Fruit fly (Drosophila melanogaster) whole organism, embryonic: ENCODE data around the gene CG5071.

Experiments used
- Atf3 ChIP-seq: fragments of 200-800 bp; sonication (Bioruptor generic); optimal IDR thresholded peaks from 3 replicates; lab custom pipeline; 2016; ENCODE audit warnings: missing biosample characterization, missing genetic modification characterization
- CG10274 ChIP-seq: fragments of 200-800 bp; sonication (Bioruptor generic); optimal IDR thresholded peaks from 3 replicates; lab custom pipeline; 2017; ENCODE audit warnings: missing biosample characterization, mild to moderate bottlenecking, missing genetic modification characterization
- CG10979 ChIP-seq: fragments of 200-800 bp; sonication (Bioruptor generic); optimal IDR thresholded peaks from 2 replicates; lab custom pipeline; 2018; ENCODE audit warnings: missing biosample characterization, mild to moderate bottlenecking, missing genetic modification characterization, moderate library complexity
- CG11247 ChIP-seq: fragments of 200-800 bp; sonication (Bioruptor generic); IDR thresholded peaks from 2 replicates; pipeline ENCODE4 v1.3.6; 2022; ENCODE audit warnings: missing biosample characterization, missing genetic modification characterization
- CG12299 ChIP-seq: fragments of 200-800 bp; sonication (Bioruptor generic); optimal IDR thresholded peaks from 2 replicates; lab custom pipeline; 2018; ENCODE audit warnings: missing biosample characterization, mild to moderate bottlenecking, missing genetic modification characterization
- CG12744 ChIP-seq: fragments of 200-800 bp; sonication (Bioruptor generic); optimal IDR thresholded peaks from 2 replicates; lab custom pipeline; 2016; ENCODE audit warnings: missing biosample characterization, missing genetic modification characterization
- CG13894 ChIP-seq: fragments of 200-800 bp; sonication (Bioruptor generic); optimal IDR thresholded peaks from 3 replicates; lab custom pipeline; 2018; ENCODE audit warnings: missing biosample characterization, mild to moderate bottlenecking, missing genetic modification characterization, moderate library complexity
- CG15011 ChIP-seq: fragments of 200-800 bp; sonication (Bioruptor generic); optimal IDR thresholded peaks from 3 replicates; lab custom pipeline; 2018; ENCODE audit warnings: missing biosample characterization, mild to moderate bottlenecking, missing genetic modification characterization
- CG2116 ChIP-seq: fragments of 200-800 bp; sonication (Bioruptor generic); optimal IDR thresholded peaks from 3 replicates; lab custom pipeline; 2018; ENCODE audit warnings: missing biosample characterization, mild to moderate bottlenecking, missing genetic modification characterization
- CG4328 ChIP-seq: fragments of 200-800 bp; sonication (Bioruptor generic); optimal IDR thresholded peaks from 3 replicates; lab custom pipeline; 2017; ENCODE audit warnings: missing biosample characterization, missing genetic modification reagents, missing genetic modification characterization
- CG5180 ChIP-seq: fragments of 200-800 bp; sonication (Bioruptor generic); optimal IDR thresholded peaks from 3 replicates; lab custom pipeline; 2017; ENCODE audit warnings: missing biosample characterization, missing genetic modification characterization, mild to moderate bottlenecking, moderate library complexity, missing genetic modification reagents
- CG7745 ChIP-seq: fragments of 200-800 bp; sonication (Bioruptor generic); optimal IDR thresholded peaks from 2 replicates; lab custom pipeline; 2018; ENCODE audit warnings: missing biosample characterization, mild to moderate bottlenecking, missing genetic modification characterization, moderate library complexity
- CG8359 ChIP-seq: fragments of 200-800 bp; sonication (Bioruptor generic); optimal IDR thresholded peaks from 2 replicates; lab custom pipeline; 2017; ENCODE audit warnings: missing biosample characterization, mild to moderate bottlenecking, missing genetic modification characterization, borderline replicate concordance
- CoRest ChIP-seq: fragments of 200-800 bp; sonication (Bioruptor generic); optimal IDR thresholded peaks from 3 replicates; lab custom pipeline; 2018; ENCODE audit warnings: missing biosample characterization, mild to moderate bottlenecking, missing genetic modification characterization, moderate library complexity
- D19B ChIP-seq: fragments of 200-800 bp; sonication (Bioruptor generic); optimal IDR thresholded peaks from 2 replicates; lab custom pipeline; 2017; ENCODE audit warnings: missing biosample characterization, mild to moderate bottlenecking, missing genetic modification characterization
- Dref ChIP-seq: fragments of 200-800 bp; sonication (Bioruptor generic); IDR thresholded peaks from 2 replicates; pipeline ENCODE4 v1.3.6; 2022; ENCODE audit warnings: missing biosample characterization, missing genetic modification characterization
- Fer3 ChIP-seq: fragments of 200-800 bp; sonication (Bioruptor generic); optimal IDR thresholded peaks from 2 replicates; lab custom pipeline; 2018; ENCODE audit warnings: missing biosample characterization, mild to moderate bottlenecking, missing genetic modification characterization, moderate library complexity
- HLH4C ChIP-seq: fragments of 200-800 bp; sonication (Bioruptor generic); IDR thresholded peaks from 3 replicates; pipeline ENCODE4 v1.3.6; 2022; ENCODE audit warnings: missing biosample characterization, missing genetic modification characterization; ENCODE audit not compliant: partially characterized antibody
- Hand ChIP-seq: fragments of 200-800 bp; sonication (Bioruptor generic); optimal IDR thresholded peaks from 2 replicates; lab custom pipeline; 2017; ENCODE audit warnings: mild to moderate bottlenecking, missing biosample characterization, missing genetic modification reagents, missing genetic modification characterization
- Hr3 ChIP-seq: fragments of 200-800 bp; sonication (Bioruptor generic); optimal IDR thresholded peaks from 3 replicates; lab custom pipeline; 2016; ENCODE audit warnings: missing biosample characterization, missing genetic modification characterization
- Lhr ChIP-seq: fragments of 200-800 bp; sonication (Bioruptor generic); optimal IDR thresholded peaks from 3 replicates; lab custom pipeline; 2017; ENCODE audit warnings: mild to moderate bottlenecking, missing biosample characterization, missing genetic modification reagents, missing genetic modification characterization
- MBD-R2 ChIP-seq: fragments of 200-800 bp; sonication (Bioruptor generic); IDR thresholded peaks from 2 replicates; pipeline ENCODE4 v1.3.6; 2022; ENCODE audit warnings: missing biosample characterization, missing genetic modification characterization
- Oli ChIP-seq: fragments of 200-800 bp; sonication (Bioruptor generic); optimal IDR thresholded peaks from 2 replicates; lab custom pipeline; 2018; ENCODE audit warnings: missing biosample characterization, mild to moderate bottlenecking, missing genetic modification characterization, moderate library complexity
- Ravus ChIP-seq: fragments of 200-800 bp; sonication (Bioruptor generic); IDR thresholded peaks from 2 replicates; pipeline ENCODE4 v1.3.6; 2022; ENCODE audit warnings: missing biosample characterization, missing genetic modification characterization
- Scr ChIP-seq: fragments of 200-800 bp; sonication (Bioruptor generic); IDR thresholded peaks from 2 replicates; pipeline ENCODE4 v1.3.6; 2022; ENCODE audit warnings: missing biosample characterization, missing genetic modification characterization; ENCODE audit not compliant: partially characterized antibody
- Side ChIP-seq: fragments of 200-800 bp; sonication (Bioruptor generic); optimal IDR thresholded peaks from 2 replicates; lab custom pipeline; 2016; ENCODE audit warnings: missing biosample characterization, missing genetic modification characterization
- Xbp1 ChIP-seq: fragments of 200-800 bp; sonication (Bioruptor generic); optimal IDR thresholded peaks from 3 replicates; lab custom pipeline; 2016; ENCODE audit warnings: missing biosample characterization, mild to moderate bottlenecking, missing genetic modification characterization
- chinmo ChIP-seq: fragments of 200-800 bp; sonication (Bioruptor generic); IDR thresholded peaks from 4 replicates; pipeline ENCODE4 v1.3.6; 2022; ENCODE audit warnings: missing biosample characterization, missing genetic modification characterization; ENCODE audit not compliant: partially characterized antibody
- ftz-f1 ChIP-seq: fragments of 200-800 bp; sonication (Bioruptor generic); optimal IDR thresholded peaks from 2 replicates; lab custom pipeline; 2016; ENCODE audit warnings: missing biosample characterization, missing genetic modification characterization
- grau ChIP-seq: fragments of 200-800 bp; optimal IDR thresholded peaks from 3 replicates; lab custom pipeline; 2019; ENCODE audit warnings: missing biosample characterization, mild to moderate bottlenecking, missing genetic modification characterization, moderate library complexity
- gro ChIP-seq: fragments of 200-800 bp; sonication (Bioruptor generic); optimal IDR thresholded peaks from 2 replicates; lab custom pipeline; 2016; ENCODE audit warnings: missing biosample characterization, missing genetic modification characterization
- gsb-n ChIP-seq: fragments of 200-800 bp; sonication (Bioruptor generic); optimal IDR thresholded peaks from 3 replicates; lab custom pipeline; 2018; ENCODE audit warnings: missing biosample characterization, mild to moderate bottlenecking, missing genetic modification characterization
- hb ChIP-seq: fragments of 200-800 bp; sonication (Bioruptor generic); IDR thresholded peaks from 3 replicates; pipeline ENCODE4 v1.3.6; 2022; ENCODE audit warnings: missing biosample characterization, missing genetic modification characterization; ENCODE audit not compliant: partially characterized antibody
- hkb ChIP-seq, 2 experiments: fragments of 200-800 bp in 1 of 2; fragments of >200 bp in 1 of 2; sonication (Bioruptor generic) in 1 of 2; IDR thresholded peaks in 1 of 2; optimal IDR thresholded peaks in 1 of 2; 2 replicates each; pipeline versions ENCODE4 v1.3.6 to Lab custom; 2017 to 2022; ENCODE audit warnings: missing biosample characterization in 1 of 2, missing genetic modification characterization in 1 of 2
- ind ChIP-seq: fragments of 200-800 bp; sonication (Bioruptor generic); optimal IDR thresholded peaks from 3 replicates; lab custom pipeline; 2016; ENCODE audit warnings: missing biosample characterization, missing genetic modification characterization
- knrl ChIP-seq: fragments of 200-800 bp; sonication (Bioruptor generic); IDR thresholded peaks from 3 replicates; pipeline ENCODE4 v1.3.6; 2022; ENCODE audit warnings: missing biosample characterization, missing genetic modification characterization; ENCODE audit not compliant: partially characterized antibody
- mirr ChIP-seq: fragments of 200-800 bp; sonication (Bioruptor generic); optimal IDR thresholded peaks from 3 replicates; lab custom pipeline; 2018; ENCODE audit warnings: missing biosample characterization, mild to moderate bottlenecking, missing genetic modification characterization
- nau ChIP-seq: fragments of 200-800 bp; sonication (Bioruptor generic); optimal IDR thresholded peaks from 3 replicates; lab custom pipeline; 2017; ENCODE audit warnings: missing biosample characterization, mild to moderate bottlenecking, missing genetic modification characterization, missing genetic modification reagents
- pita ChIP-seq: fragments of 200-800 bp; sonication (Bioruptor generic); optimal IDR thresholded peaks from 2 replicates; lab custom pipeline; 2017; ENCODE audit warnings: missing biosample characterization, mild to moderate bottlenecking, missing genetic modification characterization
- pnt ChIP-seq: fragments of 200-800 bp; sonication (Bioruptor generic); optimal IDR thresholded peaks from 3 replicates; lab custom pipeline; 2016; ENCODE audit warnings: missing biosample characterization, missing genetic modification characterization
- rib ChIP-seq: fragments of 200-800 bp; sonication (Bioruptor generic); IDR thresholded peaks from 2 replicates; pipeline ENCODE4 v1.3.6; 2022; ENCODE audit warnings: missing biosample characterization, missing genetic modification characterization
- run ChIP-seq: fragments of 200-800 bp; sonication (Bioruptor generic); optimal IDR thresholded peaks from 3 replicates; lab custom pipeline; 2018; ENCODE audit warnings: missing biosample characterization, mild to moderate bottlenecking, missing genetic modification characterization
- sisA ChIP-seq: fragments of 200-800 bp; sonication (Bioruptor generic); IDR thresholded peaks from 2 replicates; pipeline ENCODE4 v1.3.6; 2022; ENCODE audit warnings: missing biosample characterization, missing genetic modification characterization
- stwl ChIP-seq: fragments of 200-800 bp; sonication (Bioruptor generic); optimal IDR thresholded peaks from 3 replicates; lab custom pipeline; 2018; ENCODE audit warnings: missing biosample characterization, mild to moderate bottlenecking, missing genetic modification characterization, moderate library complexity
- tup ChIP-seq: fragments of 200-800 bp; sonication (Bioruptor generic); optimal IDR thresholded peaks from 2 replicates; lab custom pipeline; 2016; ENCODE audit warnings: missing biosample characterization, mild to moderate bottlenecking, missing genetic modification characterization, moderate library complexity
- zf30C ChIP-seq: fragments of 200-800 bp; sonication (Bioruptor generic); optimal IDR thresholded peaks from 3 replicates; lab custom pipeline; 2018; ENCODE audit warnings: missing biosample characterization, mild to moderate bottlenecking, missing genetic modification characterization
- zfh1 ChIP-seq: fragments of 200-800 bp; sonication (Bioruptor generic); IDR thresholded peaks from 3 replicates; pipeline ENCODE4 v1.3.6; 2022; ENCODE audit warnings: missing biosample characterization, missing genetic modification characterization

CG5071 gene

dm6 chr3R:25623800-25624791, 5.9 kb downstream of the CG5071 start, which contains the start of gene Npl4 (continued):
- TF ChIP-seq Dref (GFP tag; lab: Robert Waterston, UW) (peak; percentile 99), knrl (GFP tag; lab: Robert Waterston, UW) (peak; percentile 80; the same call in 2 of the 3 replicates), zfh1 (GFP tag; lab: Robert Waterston, UW) (peak; percentile 46; the same call in 1 of the 3 replicates), ftz-f1 (GFP tag; lab: Kevin White, UChicago) (no peak), MBD-R2 (GFP tag; lab: Robert Waterston, UW) (peak; percentile 58), hkb (optimal IDR thresholded peaks at IDR 0.05; lab: Kevin White, UChicago) (no peak), hkb (GFP tag; IDR thresholded peaks at IDR 0.05; lab: Robert Waterston, UW) (no peak), chinmo (GFP tag; lab: Robert Waterston, UW) (peak; percentile 94), CG5180 (GFP tag; lab: Kevin White, UChicago) (no peak), gro (no peak), CG10979 (tag; lab: Kevin White, UChicago) (peak; percentile 47), stwl (tag; lab: Kevin White, UChicago) (peak; percentile 67), Hr3 (GFP tag; lab: Kevin White, UChicago) (no peak), Side (GFP tag; lab: Kevin White, UChicago) (no peak), zf30C (peak; percentile 48), nau (GFP tag; lab: Kevin White, UChicago) (no peak), CG7745 (tag; lab: Kevin White, UChicago) (no peak), run (no peak), pnt (GFP tag; lab: Kevin White, UChicago) (no peak), grau (tag; lab: Kevin White, UChicago) (no peak), Scr (GFP tag; lab: Robert Waterston, UW) (peak; percentile 88), Xbp1 (GFP tag; lab: Kevin White, UChicago) (no peak), Lhr (GFP tag; lab: Kevin White, UChicago) (no peak), D19B (GFP tag; lab: Kevin White, UChicago) (no peak), CG11247 (GFP tag; lab: Robert Waterston, UW) (no peak), Oli (tag; lab: Kevin White, UChicago) (peak; percentile 25), ind (GFP tag; lab: Kevin White, UChicago) (no peak), Hand (GFP tag; lab: Kevin White, UChicago) (no peak), sisA (no peak), CG12744 (GFP tag; lab: Kevin White, UChicago) (no peak), Fer3 (tag; lab: Kevin White, UChicago) (no peak), CG4328 (GFP tag; lab: Kevin White, UChicago) (no peak), CoRest (tag; lab: Kevin White, UChicago) (no peak), gsb-n (no peak), CG13894 (tag; lab: Kevin White, UChicago) (no peak), pita (GFP tag; lab: Kevin White, UChicago) (no peak), rib (GFP tag; lab: Robert Waterston, UW) (no peak), CG2116 (peak; percentile 73), HLH4C (peak; percentile 99), CG10274 (no peak), mirr (GFP tag; lab: Kevin White, UChicago) (no peak), CG8359 (no peak), hb (GFP tag; lab: Robert Waterston, UW) (peak; percentile 98), CG12299 (tag; lab: Kevin White, UChicago) (no peak), Ravus (GFP tag; lab: Robert Waterston, UW) (peak; percentile 56), tup (GFP tag; lab: Kevin White, UChicago) (no peak), CG15011 (GFP tag; lab: Kevin White, UChicago) (no peak), Atf3 (GFP tag; lab: Kevin White, UChicago) (no peak)
